Worm (Caenorhabditis elegans) whole organism, early embryonic: ENCODE data around the gene Y50E8A.10.

ENCODE experiments used
- F13C5.2 ChIP-seq: sonication (generic microtip); optimal IDR thresholded peaks from 2 replicates; lab custom pipeline; 2017; ENCODE audit warnings: mild to moderate bottlenecking, missing genetic modification characterization, inconsistent platforms, missing compliant biosample characterization
- ama-1 ChIP-seq: fragments of 150-350 bp; optimal IDR thresholded peaks from 2 replicates; lab custom pipeline; 2014
- flt-1 ChIP-seq: fragments of 200-800 bp; sonication (Bioruptor generic); IDR thresholded peaks from 2 replicates; pipeline ENCODE4 v1.3.6; 2022; ENCODE audit warnings: missing genetic modification characterization, missing compliant biosample characterization
- hmbx-1 ChIP-seq: sonication (generic microtip); optimal IDR thresholded peaks from 2 replicates; lab custom pipeline; 2016; ENCODE audit warnings: mild to moderate bottlenecking, missing genetic modification characterization, missing compliant biosample characterization
- scrt-1 ChIP-seq: fragments of 200-800 bp; sonication (Bioruptor generic); IDR thresholded peaks from 2 replicates; pipeline ENCODE4 v1.3.6; 2022; ENCODE audit warnings: missing genetic modification characterization, missing compliant biosample characterization
- tbx-37 ChIP-seq: fragments of 200-800 bp; sonication (Bioruptor generic); conservative IDR thresholded peaks from 2 replicates; pipeline ENCODE4 v1.3.6; 2022; ENCODE audit warnings: missing genetic modification reagents, missing genetic modification characterization, missing compliant biosample characterization

- TF ChIP-seq tbx-37 (GFP tag; lab: Robert Waterston, UW) (no peak), ama-1 (lab: Kevin White, UChicago) (no peak), scrt-1 (GFP tag; lab: Robert Waterston, UW) (no peak), flt-1 (no peak), hmbx-1 (tag; lab: Kevin White, UChicago) (no peak), F13C5.2 (tag; lab: Kevin White, UChicago) (no peak)
These were observed 20.6 kb downstream of the Y50E8A.10 start for ce11 chrV:14800402-14800801.
